Comparison of ENCODE assay signal across 1 worm cellular context in the genomic region with DNA sequence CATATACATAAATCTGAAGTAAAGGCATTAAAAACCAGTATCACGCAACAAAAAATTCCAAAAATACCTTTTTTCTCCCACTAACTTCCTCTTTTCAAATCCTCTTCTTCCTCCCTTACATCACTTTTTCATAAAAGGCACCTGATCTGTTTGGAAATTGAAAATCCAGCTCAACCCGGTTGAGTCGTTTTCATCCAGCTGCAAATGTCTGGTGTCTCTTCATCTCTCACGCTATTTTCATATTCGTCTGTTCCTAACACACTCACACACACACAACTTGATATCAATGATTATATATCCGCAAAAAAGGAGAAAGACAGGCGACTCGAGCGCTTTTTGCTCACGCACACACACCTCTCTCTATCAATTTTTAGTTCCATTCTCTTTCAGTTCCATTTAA.
A peak's percentile ranks its signal among the peaks of the same experiment; 100 is the strongest.
TF ChIP-seq lines count a peak whose summit lies in the region.

No protein-coding gene starts in this region.

TF ChIP-seq in whole organism, L1 larva, 84 proteins besides CTCF, POLR2A, EP300 and RAD21 (continued from another document):
- TF ChIP-seq F16B12.6 (tag; optimal IDR thresholded peaks at IDR 0.05; lab: Kevin White, UChicago) (no peak), nhr-237 (tag; optimal IDR thresholded peaks at IDR 0.05; lab: Kevin White, UChicago) (no peak), grh-1 (GFP tag; IDR thresholded peaks at IDR 0.05; lab: Robert Waterston, UW) (no peak), hlh-17 (GFP tag; optimal IDR thresholded peaks at IDR 0.05; lab: Kevin White, UChicago; ENCODE audit: borderline replicate concordance) (no peak), nhr-84 (tag; optimal IDR thresholded peaks at IDR 0.05; lab: Kevin White, UChicago) (no peak), unc-62 (GFP tag; optimal IDR thresholded peaks at IDR 0.05; lab: Kevin White, UChicago) (no peak), isw-1 (GFP tag; IDR thresholded peaks at IDR 0.05; lab: Robert Waterston, UW) (no peak), aly-2 (tag; optimal IDR thresholded peaks at IDR 0.05; lab: Kevin White, UChicago) (no peak), dsc-1 (tag; optimal IDR thresholded peaks at IDR 0.05; lab: Kevin White, UChicago) (peak; percentile 52), pag-3 (tag; optimal IDR thresholded peaks at IDR 0.05; lab: Kevin White, UChicago; ENCODE audit: borderline replicate concordance, insufficient read depth) (no peak), Y116A8C.19 (tag; optimal IDR thresholded peaks at IDR 0.05; lab: Kevin White, UChicago; ENCODE audit: borderline replicate concordance) (no peak), egl-27 (tag; optimal IDR thresholded peaks at IDR 0.05; lab: Kevin White, UChicago) (no peak), efl-1 (optimal IDR thresholded peaks at IDR 0.05; lab: Kevin White, UChicago) (no peak), efl-1 (GFP tag; optimal IDR thresholded peaks at IDR 0.05 in 1 of 2; lab: Kevin White, UChicago) (peak in 1 of 2 experiments; percentile 18)
TF ChIP-seq in whole organism, L1 larva: peak in this region for 5.
